Worm (Caenorhabditis elegans) whole organism, young adult: ENCODE measurements around the gene F36G3.3.

Source experiments
- F10E7.11 ChIP-seq: sonication (generic microtip); optimal IDR thresholded peaks from 2 replicates; lab custom pipeline; 2017; ENCODE audit warnings: mild to moderate bottlenecking, missing genetic modification characterization, moderate library complexity, missing compliant biosample characterization
- F23B12.7 ChIP-seq: sonication (generic microtip); optimal IDR thresholded peaks from 2 replicates; lab custom pipeline; 2017; ENCODE audit warnings: missing genetic modification characterization, mild to moderate bottlenecking, missing compliant biosample characterization, antibody characterized with exemption, moderate library complexity; ENCODE audit not compliant: insufficient read depth
- F37B4.10 ChIP-seq: fragments of 200-800 bp; sonication (Bioruptor generic); IDR thresholded peaks from 2 replicates; pipeline ENCODE4 v1.3.6; 2022; ENCODE audit warnings: missing genetic modification characterization, missing compliant biosample characterization
- F39B2.1 ChIP-seq: fragments of 200-800 bp; sonication (Bioruptor generic); IDR thresholded peaks from 2 replicates; pipeline ENCODE4 v1.3.6; 2022; ENCODE audit warnings: missing genetic modification reagents, missing genetic modification characterization, missing compliant biosample characterization
- F57C9.4 ChIP-seq: sonication (generic microtip); optimal IDR thresholded peaks from 2 replicates; lab custom pipeline; 2017; ENCODE audit warnings: mild to moderate bottlenecking, missing genetic modification characterization, missing compliant biosample characterization
- K11D2.4 ChIP-seq: fragments of 200-800 bp; sonication (Bioruptor generic); IDR thresholded peaks from 2 replicates; pipeline ENCODE4 v1.3.6; 2022; ENCODE audit warnings: missing genetic modification reagents, missing genetic modification characterization, missing compliant biosample characterization
- Y95B8A.8 ChIP-seq: fragments of 200-800 bp; sonication (Bioruptor generic); IDR thresholded peaks from 2 replicates; pipeline ENCODE4 v1.3.6; 2022; ENCODE audit warnings: missing genetic modification reagents, missing genetic modification characterization, missing compliant biosample characterization
- ZK185.1 ChIP-seq: sonication (generic microtip); optimal IDR thresholded peaks from 2 replicates; lab custom pipeline; 2016; ENCODE audit warnings: mild to moderate bottlenecking, missing genetic modification characterization, missing compliant biosample characterization; ENCODE audit not compliant: poor library complexity, severe bottlenecking
- ama-1 ChIP-seq, 3 experiments: fragments of 150-350 bp in 1 of 3; sonication (generic microtip) in 2 of 3; optimal IDR thresholded peaks; 2 replicates each; lab custom pipeline; 2014 to 2018; ENCODE audit warnings: missing biosample characterization in 2 of 3, missing genetic modification characterization in 2 of 3, missing genetic modification reagents in 2 of 3
- aptf-2 ChIP-seq: fragments of 200-800 bp; sonication (Bioruptor generic); conservative IDR thresholded peaks from 2 replicates; pipeline ENCODE4 v1.3.6; 2022; ENCODE audit warnings: missing genetic modification reagents, missing genetic modification characterization, missing compliant biosample characterization
- aptf-3 ChIP-seq: fragments of 200-800 bp; sonication (Bioruptor generic); IDR thresholded peaks from 2 replicates; pipeline ENCODE4 v1.3.6; 2022; ENCODE audit warnings: missing genetic modification characterization, missing compliant biosample characterization
- attf-6 ChIP-seq: fragments of 200-800 bp; sonication (Bioruptor generic); IDR thresholded peaks from 2 replicates; pipeline ENCODE4 v1.3.6; 2022; ENCODE audit warnings: missing genetic modification reagents, missing genetic modification characterization, missing compliant biosample characterization
- bed-1 ChIP-seq: fragments of 200-800 bp; sonication (Bioruptor generic); IDR thresholded peaks from 2 replicates; pipeline ENCODE4 v1.3.6; 2022; ENCODE audit warnings: missing genetic modification reagents, missing genetic modification characterization, missing compliant biosample characterization
- ccch-3 ChIP-seq: fragments of 200-800 bp; sonication (Bioruptor generic); optimal IDR thresholded peaks from 2 replicates; lab custom pipeline; 2018; ENCODE audit warnings: mild to moderate bottlenecking, missing genetic modification characterization, missing compliant biosample characterization
- ceh-79 ChIP-seq: sonication (generic microtip); optimal IDR thresholded peaks from 2 replicates; lab custom pipeline; 2017; ENCODE audit warnings: mild to moderate bottlenecking, missing genetic modification characterization, missing compliant biosample characterization
- dox-1 ChIP-seq: fragments of 200-800 bp; sonication (Bioruptor generic); IDR thresholded peaks from 2 replicates; pipeline ENCODE4 v1.3.6; 2022; ENCODE audit warnings: missing genetic modification reagents, missing genetic modification characterization, missing compliant biosample characterization
- efl-1 ChIP-seq: fragments of 150-350 bp; optimal IDR thresholded peaks from 2 replicates; lab custom pipeline; 2014; ENCODE audit warnings: missing biosample characterization, missing genetic modification reagents, missing genetic modification characterization
- egrh-3 ChIP-seq: fragments of 200-800 bp; sonication (Bioruptor generic); IDR thresholded peaks from 2 replicates; pipeline ENCODE4 v1.3.6; 2022; ENCODE audit warnings: missing genetic modification reagents, missing genetic modification characterization, missing compliant biosample characterization
- gei-17 ChIP-seq: fragments of 200-800 bp; sonication (Bioruptor generic); optimal IDR thresholded peaks from 2 replicates; lab custom pipeline; 2018; ENCODE audit warnings: mild to moderate bottlenecking, missing genetic modification characterization, missing compliant biosample characterization
- hmg-20 ChIP-seq: fragments of 200-800 bp; sonication (Bioruptor generic); IDR thresholded peaks from 2 replicates; pipeline ENCODE4 v1.3.6; 2022; ENCODE audit warnings: missing genetic modification reagents, missing genetic modification characterization, missing compliant biosample characterization
- hrde-1 ChIP-seq: sonication (generic microtip); optimal IDR thresholded peaks from 2 replicates; lab custom pipeline; 2016; ENCODE audit warnings: missing genetic modification characterization, mild to moderate bottlenecking, missing compliant biosample characterization, moderate library complexity, missing genotype, missing genetic modification reagents, borderline replicate concordance
- let-526 ChIP-seq: fragments of 200-800 bp; sonication (Bioruptor generic); IDR thresholded peaks from 2 replicates; pipeline ENCODE4 v1.3.6; 2022; ENCODE audit warnings: missing genetic modification reagents, missing genetic modification characterization, missing compliant biosample characterization
- let-607 ChIP-seq, 2 experiments: fragments of 200-800 bp in 1 of 2; sonication (Bioruptor generic) in 1 of 2; sonication (generic microtip) in 1 of 2; optimal IDR thresholded peaks; 2 replicates each; lab custom pipeline; 2016 to 2018; ENCODE audit warnings: mild to moderate bottlenecking in 2 of 2, missing compliant biosample characterization in 2 of 2, missing genetic modification characterization in 2 of 2, moderate library complexity in 2 of 2, missing genotype in 1 of 2
- lin-26 ChIP-seq: fragments of 200-800 bp; sonication (Bioruptor generic); IDR thresholded peaks from 2 replicates; pipeline ENCODE4 v1.3.6; 2022; ENCODE audit warnings: missing genetic modification reagents, missing genetic modification characterization, missing compliant biosample characterization
- lir-1 ChIP-seq: fragments of 200-800 bp; sonication (Bioruptor generic); conservative IDR thresholded peaks from 2 replicates; pipeline ENCODE4 v1.3.6; 2022; ENCODE audit warnings: missing genetic modification reagents, missing genetic modification characterization, missing compliant biosample characterization
- lsl-1 ChIP-seq: fragments of 200-800 bp; sonication (Bioruptor generic); optimal IDR thresholded peaks from 2 replicates; lab custom pipeline; 2018; ENCODE audit warnings: mild to moderate bottlenecking, missing genetic modification characterization, moderate library complexity, missing compliant biosample characterization
- madf-6 ChIP-seq: fragments of 200-800 bp; sonication (Bioruptor generic); IDR thresholded peaks from 2 replicates; pipeline ENCODE4 v1.3.6; 2022; ENCODE audit warnings: missing genetic modification reagents, missing genetic modification characterization, missing compliant biosample characterization
- mes-4 ChIP-seq: sonication (generic microtip); optimal IDR thresholded peaks from 2 replicates; lab custom pipeline; 2016; ENCODE audit warnings: missing genotype, missing genetic modification characterization, missing compliant biosample characterization
- nfya-1 ChIP-seq: sonication (generic microtip); optimal IDR thresholded peaks from 2 replicates; lab custom pipeline; 2017; ENCODE audit warnings: antibody characterized with exemption, missing compliant biosample characterization, missing genetic modification characterization, borderline replicate concordance; ENCODE audit not compliant: insufficient read depth
- pha-4 ChIP-seq: fragments of 150-350 bp; sonication (generic microtip); optimal IDR thresholded peaks from 2 replicates; lab custom pipeline; 2014; ENCODE audit warnings: missing biosample characterization, missing genetic modification reagents, missing genetic modification characterization
- rcor-1 ChIP-seq: fragments of 200-800 bp; sonication (Bioruptor generic); IDR thresholded peaks from 2 replicates; pipeline ENCODE4 v1.3.6; 2022; ENCODE audit warnings: missing genetic modification reagents, missing genetic modification characterization, missing compliant biosample characterization
- rec-8 ChIP-seq, 2 experiments: sonication (generic microtip); optimal IDR thresholded peaks; 2 replicates each; lab custom pipeline; 2016; ENCODE audit warnings: mild to moderate bottlenecking in 2 of 2, missing genetic modification characterization in 2 of 2, missing genetic modification reagents in 2 of 2, missing genotype in 2 of 2, missing biosample characterization in 1 of 2, missing compliant biosample characterization in 1 of 2, moderate library complexity in 1 of 2
- rpc-1 ChIP-seq, 2 experiments: fragments of 150-350 bp in 1 of 2; sonication (generic microtip) in 1 of 2; optimal IDR thresholded peaks; 2 replicates each; lab custom pipeline; 2014 to 2018; ENCODE audit warnings: missing biosample characterization in 1 of 2, missing genetic modification characterization in 1 of 2, missing genetic modification reagents in 1 of 2, missing genotype in 1 of 2
- sdz-38 ChIP-seq: sonication (generic microtip); optimal IDR thresholded peaks from 2 replicates; lab custom pipeline; 2016; ENCODE audit warnings: missing genotype, missing genetic modification characterization, missing compliant biosample characterization
- sea-2 ChIP-seq: fragments of 200-800 bp; sonication (Bioruptor generic); IDR thresholded peaks from 2 replicates; pipeline ENCODE4 v1.3.6; 2022; ENCODE audit warnings: missing genetic modification characterization, missing compliant biosample characterization
- snpc-1.1 ChIP-seq: sonication (generic microtip); optimal IDR thresholded peaks from 2 replicates; lab custom pipeline; 2017; ENCODE audit warnings: missing genetic modification characterization, mild to moderate bottlenecking, missing compliant biosample characterization, antibody characterized with exemption, moderate library complexity, missing genotype, missing genetic modification reagents; ENCODE audit not compliant: insufficient read depth
- sptf-2 ChIP-seq: fragments of 200-800 bp; sonication (Bioruptor generic); optimal IDR thresholded peaks from 2 replicates; lab custom pipeline; 2018; ENCODE audit warnings: mild to moderate bottlenecking, missing genetic modification characterization, missing compliant biosample characterization
- tbp1 ChIP-seq: fragments of 200-800 bp; sonication (Bioruptor generic); optimal IDR thresholded peaks from 2 replicates; lab custom pipeline; 2018; ENCODE audit warnings: mild to moderate bottlenecking, missing genetic modification characterization, missing compliant biosample characterization
- zfh-2 ChIP-seq: fragments of 200-800 bp; sonication (Bioruptor generic); conservative IDR thresholded peaks from 2 replicates; pipeline ENCODE4 v1.3.6; 2022; ENCODE audit warnings: missing genetic modification reagents, missing genetic modification characterization, missing compliant biosample characterization
- zim-3 ChIP-seq: sonication (generic microtip); optimal IDR thresholded peaks from 2 replicates; lab custom pipeline; 2017; ENCODE audit warnings: mild to moderate bottlenecking, missing genetic modification characterization, moderate library complexity, missing compliant biosample characterization
- ztf-22 ChIP-seq: fragments of 200-800 bp; sonication (Bioruptor generic); optimal IDR thresholded peaks from 2 replicates; lab custom pipeline; 2018; ENCODE audit warnings: mild to moderate bottlenecking, missing genetic modification characterization, moderate library complexity, missing compliant biosample characterization
- ztf-26 ChIP-seq: sonication (generic microtip); optimal IDR thresholded peaks from 2 replicates; lab custom pipeline; 2017; ENCODE audit warnings: missing genetic modification characterization, missing compliant biosample characterization

Gene F36G3.3

ce11 chrX:9798530-9798929, at the start of gene F36G3.3:
Gene F36G3.3, plus strand, starts transcription at chrX:9798835.
- TF ChIP-seq ztf-22 (GFP tag; lab: Kevin White, UChicago), result no peak
- TF ChIP-seq mes-4, result no peak
- TF ChIP-seq F10E7.11, result no peak
- no peak for TF ChIP-seq pha-4 (tag; lab: Kevin White, UChicago)
- TF ChIP-seq gei-17 (GFP tag; lab: Kevin White, UChicago), result no peak
- no peak for TF ChIP-seq lsl-1 (GFP tag; lab: Kevin White, UChicago)
- no peak for TF ChIP-seq ccch-3 (GFP tag; lab: Kevin White, UChicago)

ce11 chrX:9754537-9754936, 44.1 kb upstream of the F36G3.3 start:
- no peak for TF ChIP-seq lin-26
- TF ChIP-seq K11D2.4 (GFP tag; lab: Robert Waterston, UW), result no peak
- TF ChIP-seq madf-6 (GFP tag; lab: Robert Waterston, UW), result no peak
- TF ChIP-seq F39B2.1 (GFP tag; lab: Robert Waterston, UW), result no peak
- TF ChIP-seq aptf-2 (GFP tag; lab: Robert Waterston, UW), result no peak
- TF ChIP-seq egrh-3 (GFP tag; lab: Robert Waterston, UW), result no peak
- no peak for TF ChIP-seq let-607 (tag; optimal IDR thresholded peaks at IDR 0.05; lab: Kevin White, UChicago)
- no peak for TF ChIP-seq sptf-2
- peak; percentile 67 for TF ChIP-seq tbp1 (GFP tag; lab: Kevin White, UChicago)
- no peak for TF ChIP-seq rec-8 (tag; optimal IDR thresholded peaks at IDR 0.05; lab: Kevin White, UChicago)
- TF ChIP-seq hmg-20 (GFP tag; lab: Robert Waterston, UW), result no peak
- no peak for TF ChIP-seq hrde-1
- TF ChIP-seq ceh-79, result no peak
- TF ChIP-seq ama-1 (optimal IDR thresholded peaks at IDR 0.05; lab: Kevin White, UChicago), result no peak
- no peak for TF ChIP-seq ama-1 (GFP tag; optimal IDR thresholded peaks at IDR 0.05; lab: Kevin White, UChicago)
- no peak for TF ChIP-seq lir-1 (GFP tag; lab: Robert Waterston, UW)
- no peak for TF ChIP-seq Y95B8A.8 (GFP tag; lab: Robert Waterston, UW)
- no peak for TF ChIP-seq F37B4.10 (GFP tag; lab: Robert Waterston, UW)
- no peak for TF ChIP-seq aptf-3 (GFP tag; lab: Robert Waterston, UW)
- TF ChIP-seq rpc-1 (optimal IDR thresholded peaks at IDR 0.05; lab: Kevin White, UChicago), result peak; percentile 1
- peak; percentile 62 for TF ChIP-seq rpc-1 (tag; optimal IDR thresholded peaks at IDR 0.05; lab: Kevin White, UChicago)
- peak; percentile 66 for TF ChIP-seq snpc-1.1 (tag; lab: Kevin White, UChicago)
- TF ChIP-seq zfh-2 (GFP tag; lab: Robert Waterston, UW), result no peak
- TF ChIP-seq F23B12.7 (tag; lab: Kevin White, UChicago), result no peak
- no peak for TF ChIP-seq ZK185.1

DNA sequence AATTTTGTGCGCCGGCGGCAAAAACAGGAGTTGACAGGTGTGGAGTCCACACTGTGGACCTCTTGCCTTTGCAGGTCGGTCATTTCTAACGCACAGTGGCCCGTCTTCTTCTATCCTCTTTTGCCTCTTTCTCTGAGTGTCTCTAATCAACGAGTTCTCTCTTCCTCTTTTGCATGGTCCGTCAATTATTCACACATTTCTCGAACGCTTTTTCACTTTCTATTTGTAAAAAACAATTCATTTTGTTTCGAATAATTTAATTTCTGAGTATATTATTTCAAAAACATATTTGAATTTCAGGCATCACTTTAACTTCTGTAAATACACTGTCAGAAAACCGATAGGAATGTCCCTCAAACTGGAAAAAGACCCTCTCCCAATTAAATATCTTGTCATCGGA, 41.7 kb upstream of the F36G3.3 start, which contains the start of gene T09B9.1:
Gene T09B9.1, plus strand, starts transcription at position 301 of the 400 bp plus-strand sequence.
- no peak for TF ChIP-seq ceh-79
- TF ChIP-seq efl-1, result peak; percentile 41

DNA sequence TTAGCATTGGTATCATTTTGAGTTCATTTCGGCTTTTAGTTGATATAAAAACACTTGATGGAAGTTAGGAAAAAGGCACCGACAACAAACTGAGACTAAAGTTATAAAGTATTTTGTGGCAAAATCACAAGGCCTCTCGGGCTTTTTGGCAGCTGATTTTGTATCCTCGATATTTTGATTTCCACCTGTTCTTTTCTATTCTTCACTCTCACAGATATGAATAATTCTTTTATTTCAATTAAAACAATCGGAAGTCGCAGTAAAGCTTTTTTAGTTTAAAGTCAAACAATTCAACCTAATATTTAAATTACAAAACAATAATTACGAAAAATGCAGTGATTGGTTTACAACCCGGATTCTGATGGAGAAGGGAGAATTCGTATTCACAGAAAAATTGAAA, 37.4 kb upstream of the F36G3.3 start, which contains the start of gene T09B9.3:
Gene T09B9.3, minus strand, starts transcription at position 101 of the 400 bp plus-strand sequence.
- TF ChIP-seq dox-1 (GFP tag; lab: Robert Waterston, UW), result no peak
- no peak for TF ChIP-seq bed-1
- TF ChIP-seq let-526 (GFP tag; lab: Robert Waterston, UW), result no peak
- no peak for TF ChIP-seq zim-3 (tag; lab: Kevin White, UChicago)
- TF ChIP-seq F57C9.4 (tag; lab: Kevin White, UChicago), result no peak
- TF ChIP-seq sdz-38 (tag; lab: Kevin White, UChicago), result no peak
- TF ChIP-seq rcor-1 (GFP tag; lab: Robert Waterston, UW), result no peak
- no peak for TF ChIP-seq ztf-26 (tag; lab: Kevin White, UChicago)
- TF ChIP-seq sea-2 (GFP tag; lab: Robert Waterston, UW), result no peak
- no peak for TF ChIP-seq zfh-2 (GFP tag; lab: Robert Waterston, UW)
- no peak for TF ChIP-seq ama-1 (optimal IDR thresholded peaks at IDR 0.05; lab: Kevin White, UChicago)
- TF ChIP-seq ama-1 (GFP tag; optimal IDR thresholded peaks at IDR 0.05; lab: Kevin White, UChicago), result no peak
- TF ChIP-seq attf-6, result no peak
- no peak for TF ChIP-seq hrde-1
- no peak for TF ChIP-seq nfya-1 (tag; lab: Kevin White, UChicago)
- TF ChIP-seq ZK185.1, result no peak
